Worm (Caenorhabditis elegans) whole organism, L3 larva: ENCODE measurements around the gene alkb-8.

ENCODE experiments used
- R02D3.7 ChIP-seq: fragments of 150-350 bp; optimal IDR thresholded peaks from 2 replicates; lab custom pipeline; 2014; ENCODE audit warnings: missing biosample characterization, missing genetic modification characterization
- ZK546.5 ChIP-seq: sonication (generic microtip); optimal IDR thresholded peaks from 2 replicates; lab custom pipeline; 2017; ENCODE audit warnings: missing biosample characterization, missing genetic modification characterization
- ama-1 ChIP-seq: fragments of 150-350 bp; optimal IDR thresholded peaks from 2 replicates; lab custom pipeline; 2018
- ceh-16 ChIP-seq: sonication (generic microtip); optimal IDR thresholded peaks from 2 replicates; lab custom pipeline; 2017; ENCODE audit warnings: missing biosample characterization, missing genetic modification characterization
- ceh-82 ChIP-seq: fragments of 150-350 bp; optimal IDR thresholded peaks from 2 replicates; lab custom pipeline; 2014; ENCODE audit warnings: missing biosample characterization, missing genetic modification characterization
- ceh-9 ChIP-seq: sonication (generic microtip); optimal IDR thresholded peaks from 2 replicates; lab custom pipeline; 2018; ENCODE audit warnings: missing biosample characterization, missing genetic modification characterization
- daf-12 ChIP-seq: fragments of 150-350 bp; optimal IDR thresholded peaks from 2 replicates; lab custom pipeline; 2014; ENCODE audit warnings: missing biosample characterization, missing genetic modification reagents, missing genetic modification characterization
- egl-27 ChIP-seq: sonication (generic microtip); optimal IDR thresholded peaks from 4 replicates; lab custom pipeline; 2017; ENCODE audit warnings: missing biosample characterization, missing genetic modification reagents, missing genetic modification characterization
- elt-1 ChIP-seq: fragments of 150-350 bp; optimal IDR thresholded peaks from 2 replicates; lab custom pipeline; 2014; ENCODE audit warnings: missing biosample characterization, missing genetic modification characterization
- elt-2 ChIP-seq: sonication (generic microtip); optimal IDR thresholded peaks from 2 replicates; lab custom pipeline; 2016; ENCODE audit warnings: missing genetic modification reagents, mild to moderate bottlenecking, missing genetic modification characterization, missing compliant biosample characterization
- eor-1 ChIP-seq, 2 experiments: fragments of 150-350 bp; optimal IDR thresholded peaks; 2 replicates each; lab custom pipeline; 2014 to 2018; ENCODE audit warnings: missing biosample characterization in 2 of 2, missing genetic modification characterization in 2 of 2
- fkh-10 ChIP-seq: sonication (generic microtip); optimal IDR thresholded peaks from 2 replicates; lab custom pipeline; 2017; ENCODE audit warnings: missing biosample characterization, missing genetic modification reagents, missing genetic modification characterization
- fkh-2 ChIP-seq: fragments of 150-350 bp; optimal IDR thresholded peaks from 2 replicates; lab custom pipeline; 2014; ENCODE audit warnings: missing biosample characterization, missing genetic modification reagents, missing genetic modification characterization
- fos-1 ChIP-seq: fragments of 150-350 bp; optimal IDR thresholded peaks from 2 replicates; lab custom pipeline; 2014; ENCODE audit warnings: missing biosample characterization, missing genetic modification characterization
- hmg-11 ChIP-seq: sonication (generic microtip); optimal IDR thresholded peaks from 2 replicates; lab custom pipeline; 2016; ENCODE audit warnings: missing genetic modification characterization, missing compliant biosample characterization
- jun-1 ChIP-seq: fragments of 150-350 bp; optimal IDR thresholded peaks from 2 replicates; lab custom pipeline; 2014; ENCODE audit warnings: missing biosample characterization, missing genetic modification reagents, missing genetic modification characterization
- lin-15B ChIP-seq: fragments of 150-350 bp; optimal IDR thresholded peaks from 2 replicates; lab custom pipeline; 2014; ENCODE audit warnings: missing biosample characterization, missing genetic modification characterization
- lsy-12 ChIP-seq: sonication (generic microtip); optimal IDR thresholded peaks from 2 replicates; lab custom pipeline; 2016; ENCODE audit warnings: mild to moderate bottlenecking, missing genetic modification characterization, missing compliant biosample characterization
- mml-1 ChIP-seq: fragments of 150-350 bp; sonication (generic microtip); optimal IDR thresholded peaks from 3 replicates; lab custom pipeline; 2014; ENCODE audit warnings: missing biosample characterization, missing genetic modification characterization
- nfya-1 ChIP-seq: sonication (generic microtip); optimal IDR thresholded peaks from 2 replicates; lab custom pipeline; 2017; ENCODE audit warnings: missing genetic modification characterization, mild to moderate bottlenecking, missing compliant biosample characterization, antibody characterized with exemption, moderate library complexity; ENCODE audit not compliant: insufficient read depth
- nhr-11 ChIP-seq: fragments of 150-350 bp; optimal IDR thresholded peaks from 2 replicates; lab custom pipeline; 2014; ENCODE audit warnings: missing biosample characterization, missing genetic modification characterization
- nhr-12 ChIP-seq: fragments of 150-350 bp; optimal IDR thresholded peaks from 2 replicates; lab custom pipeline; 2014; ENCODE audit warnings: missing biosample characterization, missing genetic modification characterization
- nhr-23 ChIP-seq: fragments of 150-350 bp; optimal IDR thresholded peaks from 2 replicates; lab custom pipeline; 2014; ENCODE audit warnings: missing biosample characterization, missing genetic modification reagents, missing genetic modification characterization
- nhr-237 ChIP-seq: fragments of 150-350 bp; optimal IDR thresholded peaks from 2 replicates; lab custom pipeline; 2014; ENCODE audit warnings: missing biosample characterization, missing genetic modification characterization
- nhr-25 ChIP-seq: sonication (generic microtip); optimal IDR thresholded peaks from 2 replicates; lab custom pipeline; 2017; ENCODE audit warnings: missing biosample characterization, missing genetic modification characterization
- nhr-28 ChIP-seq: fragments of 150-350 bp; optimal IDR thresholded peaks from 2 replicates; lab custom pipeline; 2014; ENCODE audit warnings: missing biosample characterization, missing genetic modification characterization
- nhr-43 ChIP-seq: sonication (generic microtip); optimal IDR thresholded peaks from 2 replicates; lab custom pipeline; 2016; ENCODE audit warnings: mild to moderate bottlenecking, missing genetic modification characterization, missing compliant biosample characterization; ENCODE audit not compliant: poor library complexity, severe bottlenecking
- nhr-67 ChIP-seq: fragments of 150-350 bp; optimal IDR thresholded peaks from 2 replicates; lab custom pipeline; 2014; ENCODE audit warnings: missing biosample characterization, missing genetic modification characterization
- nhr-76 ChIP-seq: fragments of 150-350 bp; sonication (generic microtip); optimal IDR thresholded peaks from 5 replicates; lab custom pipeline; 2014; ENCODE audit warnings: missing biosample characterization, missing genetic modification characterization
- nhr-77 ChIP-seq: fragments of 150-350 bp; optimal IDR thresholded peaks from 2 replicates; lab custom pipeline; 2014; ENCODE audit warnings: missing biosample characterization, missing genetic modification characterization
- pha-4 ChIP-seq: fragments of 150-350 bp; optimal IDR thresholded peaks from 2 replicates; lab custom pipeline; 2014; ENCODE audit warnings: missing biosample characterization, missing genetic modification reagents, missing genetic modification characterization
- pqm-1 ChIP-seq: fragments of 150-350 bp; optimal IDR thresholded peaks from 2 replicates; lab custom pipeline; 2017; ENCODE audit warnings: missing biosample characterization, missing genetic modification characterization, inconsistent platforms
- skn-1 ChIP-seq: fragments of 150-350 bp; optimal IDR thresholded peaks from 2 replicates; lab custom pipeline; 2014; ENCODE audit warnings: missing biosample characterization, missing genetic modification characterization
- snpc-4 ChIP-seq: fragments of 150-350 bp; optimal IDR thresholded peaks from 2 replicates; lab custom pipeline; 2014; ENCODE audit warnings: missing biosample characterization, missing genetic modification characterization
- unc-39 ChIP-seq: sonication (generic microtip); optimal IDR thresholded peaks from 4 replicates; lab custom pipeline; 2017; ENCODE audit warnings: missing biosample characterization, missing genetic modification characterization
- unc-62 ChIP-seq: fragments of 150-350 bp; sonication (generic microtip); optimal IDR thresholded peaks from 4 replicates; lab custom pipeline; 2014; ENCODE audit warnings: missing biosample characterization, missing genetic modification reagents, missing genetic modification characterization
- ztf-4 ChIP-seq: fragments of 150-350 bp; optimal IDR thresholded peaks from 2 replicates; lab custom pipeline; 2014; ENCODE audit warnings: missing biosample characterization, missing genetic modification characterization

Gene alkb-8

ce11 chrIII:3703397-3703796 lies 5.7 kb upstream of the alkb-8 start, which contains the start of gene C14B1.3:
C14B1.3 (plus strand) TSS chrIII:3703564.
- TF ChIP-seq pha-4 (tag; lab: Kevin White, UChicago) (peak; percentile 50), jun-1 (peak; percentile 69), elt-1 (tag; lab: Kevin White, UChicago) (no peak), snpc-4 (peak; percentile 12), ama-1 (peak; percentile 1), elt-2 (peak; percentile 21), fkh-2 (tag; lab: Kevin White, UChicago) (no peak), nhr-23 (tag; lab: Kevin White, UChicago) (peak; percentile 45), fkh-10 (GFP tag; lab: Kevin White, UChicago) (no peak), nfya-1 (tag; lab: Kevin White, UChicago) (peak; percentile 65), nhr-77 (tag; lab: Kevin White, UChicago) (no peak), nhr-11 (tag; lab: Kevin White, UChicago) (no peak), daf-12 (no peak), lin-15B (peak; percentile 20)
- TF ChIP-seq, all 47 proteins: peak for 8

ce11 chrIII:3704967-3705366 lies 4.2 kb upstream of the alkb-8 start, which contains the start of gene wdr-5.1:
wdr-5.1 (plus strand) TSS chrIII:3705285.
- no peak for TF ChIP-seq pqm-1
- TF ChIP-seq unc-62 (GFP tag; lab: Kevin White, UChicago) = no peak
- TF ChIP-seq hmg-11 (tag; lab: Kevin White, UChicago) = peak; percentile 46
- TF ChIP-seq nhr-23 (tag; lab: Kevin White, UChicago) = peak; percentile 52
- TF ChIP-seq nhr-43 (tag; lab: Kevin White, UChicago) = peak; percentile 48
- no peak for TF ChIP-seq elt-1 (tag; lab: Kevin White, UChicago)
- peak; percentile 30 for TF ChIP-seq nhr-25 (tag; lab: Kevin White, UChicago)
- TF ChIP-seq snpc-4 = no peak
- TF ChIP-seq ceh-9 (tag; lab: Kevin White, UChicago) = no peak
- no peak for TF ChIP-seq lsy-12 (tag; lab: Kevin White, UChicago)
- TF ChIP-seq jun-1 = no peak
- peak; percentile 37 for TF ChIP-seq pha-4 (tag; lab: Kevin White, UChicago)
- no peak for TF ChIP-seq fos-1
- no peak for TF ChIP-seq unc-39 (tag; lab: Kevin White, UChicago)
- TF ChIP-seq eor-1 (tag; optimal IDR thresholded peaks at IDR 0.05; lab: Kevin White, UChicago) = no peak
- no peak for TF ChIP-seq R02D3.7
- TF ChIP-seq nhr-77 (tag; lab: Kevin White, UChicago) = no peak
- no peak for TF ChIP-seq skn-1 (tag; lab: Kevin White, UChicago)
- no peak for TF ChIP-seq mml-1 (tag; lab: Kevin White, UChicago)
- no peak for TF ChIP-seq nhr-76 (tag; lab: Kevin White, UChicago)
- peak; percentile 45 for TF ChIP-seq nfya-1 (tag; lab: Kevin White, UChicago)
- TF ChIP-seq lin-15B = peak; percentile 43
- peak; percentile 64 for TF ChIP-seq ama-1
- TF ChIP-seq ceh-82 (tag; lab: Kevin White, UChicago) = no peak
- no peak for TF ChIP-seq ztf-4 (tag; lab: Kevin White, UChicago)
- no peak for TF ChIP-seq elt-2
- TF ChIP-seq nhr-237 (tag; lab: Kevin White, UChicago) = no peak
- TF ChIP-seq nhr-12 (tag; lab: Kevin White, UChicago) = no peak

- no peak for TF ChIP-seq pha-4 (tag; lab: Kevin White, UChicago)
- no peak for TF ChIP-seq ceh-16 (tag; lab: Kevin White, UChicago)
- TF ChIP-seq elt-1 (tag; lab: Kevin White, UChicago) = no peak
- no peak for TF ChIP-seq nfya-1 (tag; lab: Kevin White, UChicago)
- TF ChIP-seq hmg-11 (tag; lab: Kevin White, UChicago) = no peak
- no peak for TF ChIP-seq nhr-28
- TF ChIP-seq nhr-12 (tag; lab: Kevin White, UChicago) = no peak
- no peak for TF ChIP-seq egl-27 (tag; lab: Kevin White, UChicago)
- no peak for TF ChIP-seq unc-39 (tag; lab: Kevin White, UChicago)
- no peak for TF ChIP-seq ZK546.5
- TF ChIP-seq fkh-10 (GFP tag; lab: Kevin White, UChicago) = no peak
- TF ChIP-seq nhr-237 (tag; lab: Kevin White, UChicago) = no peak
- TF ChIP-seq nhr-67 (tag; lab: Kevin White, UChicago) = no peak
- TF ChIP-seq nhr-25 (tag; lab: Kevin White, UChicago) = no peak
- TF ChIP-seq skn-1 (tag; lab: Kevin White, UChicago) = no peak
These were observed 2.5 kb upstream of the alkb-8 start, which contains the start of gene dph-1 for ce11 chrIII:3706586-3706985. dph-1 (plus strand) TSS chrIII:3706886.
